Worm (Caenorhabditis elegans) whole organism, L2 larva: Measurements from ENCODE around the gene F20E11.18.

Experiments used
- aly-2 ChIP-seq: fragments of 150-350 bp; optimal IDR thresholded peaks from 2 replicates; lab custom pipeline; 2014; ENCODE audit warnings: missing biosample characterization, missing genetic modification characterization
- ama-1 ChIP-seq: fragments of 150-350 bp; optimal IDR thresholded peaks from 2 replicates; lab custom pipeline; 2018; ENCODE audit warnings: inconsistent platforms
- ceh-16 ChIP-seq: fragments of 150-350 bp; optimal IDR thresholded peaks from 2 replicates; lab custom pipeline; 2014; ENCODE audit warnings: missing biosample characterization, missing genetic modification characterization
- crh-2 ChIP-seq: sonication (generic microtip); optimal IDR thresholded peaks from 2 replicates; lab custom pipeline; 2017; ENCODE audit warnings: missing biosample characterization, missing genetic modification characterization
- elt-1 ChIP-seq: fragments of 150-350 bp; optimal IDR thresholded peaks from 2 replicates; lab custom pipeline; 2014; ENCODE audit warnings: missing biosample characterization, missing genetic modification characterization
- elt-3 ChIP-seq: sonication (generic microtip); optimal IDR thresholded peaks from 2 replicates; lab custom pipeline; 2017; ENCODE audit warnings: missing biosample characterization, missing genetic modification characterization
- mbf-1 ChIP-seq: sonication (generic microtip); optimal IDR thresholded peaks from 2 replicates; lab custom pipeline; 2017; ENCODE audit warnings: missing biosample characterization, missing genetic modification characterization
- sma-3 ChIP-seq: sonication (generic microtip); optimal IDR thresholded peaks from 2 replicates; lab custom pipeline; 2016; ENCODE audit warnings: missing genetic modification reagents, missing genetic modification characterization, missing compliant biosample characterization
- unc-55 ChIP-seq: fragments of 150-350 bp; sonication (generic microtip); optimal IDR thresholded peaks from 3 replicates; lab custom pipeline; 2014; ENCODE audit warnings: missing biosample characterization, missing genetic modification reagents, missing genetic modification characterization
- zag-1 ChIP-seq: fragments of 150-350 bp; optimal IDR thresholded peaks from 2 replicates; lab custom pipeline; 2014; ENCODE audit warnings: missing biosample characterization, missing genetic modification characterization

Gene F20E11.18

DNA sequence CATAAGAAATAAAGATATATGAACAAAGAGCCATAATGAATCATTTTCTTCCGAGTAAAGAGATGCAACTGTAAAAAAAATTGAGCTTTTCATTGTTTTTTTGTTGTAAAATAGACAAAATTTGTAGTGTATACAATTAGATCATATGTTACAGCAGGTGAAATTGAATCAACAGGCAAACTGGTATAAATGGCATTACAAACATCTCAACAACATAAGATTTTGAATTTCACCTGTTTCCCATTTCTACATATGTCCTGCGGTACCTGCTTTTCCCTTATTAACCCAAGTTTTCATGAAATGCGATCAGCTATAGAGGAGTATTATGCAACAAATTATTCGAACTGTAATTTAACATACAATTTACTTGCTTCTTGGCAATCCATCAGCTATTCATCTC lies 41.0 kb downstream of the F20E11.18 start, which contains the start of gene srh-120:
Gene srh-120, plus strand, starts transcription at position 301 of the 400 bp plus-strand sequence.
- TF ChIP-seq ceh-16 (no peak), crh-2 (tag; lab: Kevin White, UChicago) (no peak), ama-1 (no peak), elt-3 (no peak), elt-1 (tag; lab: Kevin White, UChicago) (no peak), zag-1 (no peak), aly-2 (tag; lab: Kevin White, UChicago) (no peak), sma-3 (no peak), mbf-1 (no peak), unc-55 (GFP tag; lab: Kevin White, UChicago) (no peak)
